Worm (Caenorhabditis elegans) whole organism, L2 larva: ENCODE measurements around the gene hot-2.
A peak's percentile ranks its signal among the peaks of the same experiment; 100 is the strongest.

Source experiments
- C34F6.9 ChIP-seq: fragments of 150-350 bp; optimal IDR thresholded peaks from 2 replicates; lab custom pipeline; 2014; ENCODE audit warnings: missing biosample characterization, missing genetic modification characterization
- F13H6.1 ChIP-seq: sonication (generic microtip); optimal IDR thresholded peaks from 2 replicates; lab custom pipeline; 2016; ENCODE audit warnings: missing genetic modification characterization, missing compliant biosample characterization
- R02D3.7 ChIP-seq: fragments of 150-350 bp; optimal IDR thresholded peaks from 2 replicates; lab custom pipeline; 2014; ENCODE audit warnings: missing biosample characterization, missing genetic modification characterization
- Y55F3AM.14 ChIP-seq: fragments of 200-800 bp; sonication (Bioruptor generic); optimal IDR thresholded peaks from 2 replicates; lab custom pipeline; 2018; ENCODE audit warnings: mild to moderate bottlenecking, missing genetic modification characterization, missing compliant biosample characterization
- ZK546.5 ChIP-seq: sonication (generic microtip); optimal IDR thresholded peaks from 2 replicates; lab custom pipeline; 2017; ENCODE audit warnings: missing biosample characterization, missing genetic modification characterization
- alr-1 ChIP-seq: fragments of 150-350 bp; optimal IDR thresholded peaks from 2 replicates; lab custom pipeline; 2014; ENCODE audit warnings: missing biosample characterization, missing genetic modification characterization
- aly-2 ChIP-seq: fragments of 150-350 bp; optimal IDR thresholded peaks from 2 replicates; lab custom pipeline; 2014; ENCODE audit warnings: missing biosample characterization, missing genetic modification characterization
- ama-1 ChIP-seq: fragments of 150-350 bp; optimal IDR thresholded peaks from 2 replicates; lab custom pipeline; 2018; ENCODE audit warnings: inconsistent platforms
- blmp-1 ChIP-seq: sonication (generic microtip); optimal IDR thresholded peaks from 2 replicates; lab custom pipeline; 2017; ENCODE audit warnings: missing genetic modification characterization, mild to moderate bottlenecking, missing compliant biosample characterization, antibody characterized with exemption, moderate library complexity; ENCODE audit not compliant: insufficient read depth
- ceh-16 ChIP-seq: fragments of 150-350 bp; optimal IDR thresholded peaks from 2 replicates; lab custom pipeline; 2014; ENCODE audit warnings: missing biosample characterization, missing genetic modification characterization
- ceh-82 ChIP-seq: fragments of 150-350 bp; optimal IDR thresholded peaks from 2 replicates; lab custom pipeline; 2014; ENCODE audit warnings: missing biosample characterization, missing genetic modification characterization
- crh-2 ChIP-seq: sonication (generic microtip); optimal IDR thresholded peaks from 2 replicates; lab custom pipeline; 2017; ENCODE audit warnings: missing biosample characterization, missing genetic modification characterization
- dmd-4 ChIP-seq: sonication (generic microtip); optimal IDR thresholded peaks from 2 replicates; lab custom pipeline; 2017; ENCODE audit warnings: missing biosample characterization, missing genetic modification characterization
- egl-27 ChIP-seq: sonication (generic microtip); optimal IDR thresholded peaks from 3 replicates; lab custom pipeline; 2017; ENCODE audit warnings: missing biosample characterization, missing genetic modification reagents, missing genetic modification characterization
- elt-1 ChIP-seq: fragments of 150-350 bp; optimal IDR thresholded peaks from 2 replicates; lab custom pipeline; 2014; ENCODE audit warnings: missing biosample characterization, missing genetic modification characterization
- elt-3 ChIP-seq: sonication (generic microtip); optimal IDR thresholded peaks from 2 replicates; lab custom pipeline; 2017; ENCODE audit warnings: missing biosample characterization, missing genetic modification characterization
- fos-1 ChIP-seq: fragments of 150-350 bp; optimal IDR thresholded peaks from 2 replicates; lab custom pipeline; 2014; ENCODE audit warnings: missing biosample characterization, missing genetic modification characterization
- gmeb-1 ChIP-seq: fragments of 150-350 bp; optimal IDR thresholded peaks from 2 replicates; lab custom pipeline; 2014; ENCODE audit warnings: missing biosample characterization, missing genetic modification characterization
- lin-11 ChIP-seq: fragments of 150-350 bp; sonication (generic microtip); optimal IDR thresholded peaks from 2 replicates; lab custom pipeline; 2014; ENCODE audit warnings: missing biosample characterization, missing genetic modification characterization, inconsistent platforms, mixed read lengths
- lin-13 ChIP-seq: fragments of 150-350 bp; optimal IDR thresholded peaks from 2 replicates; lab custom pipeline; 2014; ENCODE audit warnings: missing biosample characterization, missing genetic modification reagents, missing genetic modification characterization
- lin-39 ChIP-seq: fragments of 150-350 bp; optimal IDR thresholded peaks from 2 replicates; lab custom pipeline; 2014; ENCODE audit warnings: missing biosample characterization, missing genetic modification reagents, missing genetic modification characterization
- lsy-2 ChIP-seq, 2 experiments: fragments of 150-350 bp in 1 of 2; sonication (generic microtip) in 1 of 2; optimal IDR thresholded peaks; 2 replicates each; lab custom pipeline; 2014 to 2017; ENCODE audit warnings: missing biosample characterization in 2 of 2, missing genetic modification characterization in 2 of 2
- mab-5 ChIP-seq: fragments of 150-350 bp; optimal IDR thresholded peaks from 2 replicates; lab custom pipeline; 2014; ENCODE audit warnings: missing biosample characterization, missing genetic modification characterization
- mbf-1 ChIP-seq: sonication (generic microtip); optimal IDR thresholded peaks from 2 replicates; lab custom pipeline; 2017; ENCODE audit warnings: missing biosample characterization, missing genetic modification characterization
- mdl-1 ChIP-seq, 2 experiments: fragments of 150-350 bp in 1 of 2; sonication (generic microtip) in 1 of 2; optimal IDR thresholded peaks; 2 replicates each; lab custom pipeline; 2017; ENCODE audit warnings: missing biosample characterization in 2 of 2, missing genetic modification characterization in 2 of 2
- nhr-10 ChIP-seq: sonication (generic microtip); optimal IDR thresholded peaks from 2 replicates; lab custom pipeline; 2017; ENCODE audit warnings: missing biosample characterization, missing genetic modification characterization
- nhr-11 ChIP-seq: fragments of 150-350 bp; optimal IDR thresholded peaks from 2 replicates; lab custom pipeline; 2014; ENCODE audit warnings: missing biosample characterization, missing genetic modification characterization
- nhr-12 ChIP-seq: fragments of 150-350 bp; optimal IDR thresholded peaks from 2 replicates; lab custom pipeline; 2014; ENCODE audit warnings: missing biosample characterization, missing genetic modification characterization
- nhr-129 ChIP-seq: fragments of 150-350 bp; optimal IDR thresholded peaks from 2 replicates; lab custom pipeline; 2014; ENCODE audit warnings: missing biosample characterization, missing genetic modification characterization
- nhr-21 ChIP-seq: fragments of 150-350 bp; optimal IDR thresholded peaks from 2 replicates; lab custom pipeline; 2014; ENCODE audit warnings: missing biosample characterization, missing genetic modification characterization
- nhr-23 ChIP-seq: fragments of 150-350 bp; optimal IDR thresholded peaks from 2 replicates; lab custom pipeline; 2014; ENCODE audit warnings: missing biosample characterization, missing genetic modification reagents, missing genetic modification characterization
- nhr-237 ChIP-seq: fragments of 150-350 bp; optimal IDR thresholded peaks from 2 replicates; lab custom pipeline; 2014; ENCODE audit warnings: missing biosample characterization, missing genetic modification characterization
- nhr-25 ChIP-seq: fragments of 150-350 bp; sonication (generic microtip); optimal IDR thresholded peaks from 3 replicates; lab custom pipeline; 2014; ENCODE audit warnings: missing biosample characterization, missing genetic modification characterization
- nhr-6 ChIP-seq: fragments of 150-350 bp; optimal IDR thresholded peaks from 2 replicates; lab custom pipeline; 2014; ENCODE audit warnings: missing biosample characterization, missing genetic modification characterization
- nhr-77 ChIP-seq: fragments of 150-350 bp; optimal IDR thresholded peaks from 2 replicates; lab custom pipeline; 2014; ENCODE audit warnings: missing biosample characterization, missing genetic modification characterization
- peb-1 ChIP-seq: fragments of 150-350 bp; optimal IDR thresholded peaks from 2 replicates; lab custom pipeline; 2014; ENCODE audit warnings: missing biosample characterization, missing genetic modification characterization
- sem-4 ChIP-seq: fragments of 150-350 bp; optimal IDR thresholded peaks from 2 replicates; lab custom pipeline; 2014; ENCODE audit warnings: missing biosample characterization, missing genetic modification reagents, missing genetic modification characterization
- skn-1 ChIP-seq: sonication (generic microtip); optimal IDR thresholded peaks from 2 replicates; lab custom pipeline; 2017; ENCODE audit warnings: missing biosample characterization, missing genetic modification characterization
- sma-3 ChIP-seq: sonication (generic microtip); optimal IDR thresholded peaks from 2 replicates; lab custom pipeline; 2016; ENCODE audit warnings: missing genetic modification reagents, missing genetic modification characterization, missing compliant biosample characterization
- sma-9 ChIP-seq, 2 experiments: fragments of 150-350 bp in 1 of 2; sonication (generic microtip) in 1 of 2; optimal IDR thresholded peaks; 2 replicates each; lab custom pipeline; 2014 to 2016; ENCODE audit warnings: missing genetic modification characterization in 2 of 2, mild to moderate bottlenecking in 1 of 2, missing biosample characterization in 1 of 2, missing compliant biosample characterization in 1 of 2, missing genetic modification reagents in 1 of 2, moderate library complexity in 1 of 2
- snpc-4 ChIP-seq: fragments of 150-350 bp; optimal IDR thresholded peaks from 2 replicates; lab custom pipeline; 2014; ENCODE audit warnings: missing biosample characterization, missing genetic modification characterization
- unc-39 ChIP-seq: fragments of 150-350 bp; optimal IDR thresholded peaks from 2 replicates; lab custom pipeline; 2014; ENCODE audit warnings: missing biosample characterization, missing genetic modification characterization
- unc-55 ChIP-seq: fragments of 150-350 bp; sonication (generic microtip); optimal IDR thresholded peaks from 3 replicates; lab custom pipeline; 2014; ENCODE audit warnings: missing biosample characterization, missing genetic modification reagents, missing genetic modification characterization
- unc-62 ChIP-seq: fragments of 150-350 bp; optimal IDR thresholded peaks from 2 replicates; lab custom pipeline; 2014; ENCODE audit warnings: missing biosample characterization, missing genetic modification reagents, missing genetic modification characterization
- zag-1 ChIP-seq: fragments of 150-350 bp; optimal IDR thresholded peaks from 2 replicates; lab custom pipeline; 2014; ENCODE audit warnings: missing biosample characterization, missing genetic modification characterization
- ztf-1 ChIP-seq: fragments of 200-800 bp; sonication (Bioruptor generic); conservative IDR thresholded peaks from 2 replicates; pipeline ENCODE4 v1.3.6; 2022; ENCODE audit warnings: missing genetic modification characterization, missing compliant biosample characterization
- ztf-11 ChIP-seq: sonication (generic microtip); optimal IDR thresholded peaks from 2 replicates; lab custom pipeline; 2017; ENCODE audit warnings: missing biosample characterization, missing genetic modification characterization
- ztf-4 ChIP-seq: fragments of 150-350 bp; optimal IDR thresholded peaks from 2 replicates; lab custom pipeline; 2014; ENCODE audit warnings: missing biosample characterization, missing genetic modification characterization

hot-2 gene

DNA sequence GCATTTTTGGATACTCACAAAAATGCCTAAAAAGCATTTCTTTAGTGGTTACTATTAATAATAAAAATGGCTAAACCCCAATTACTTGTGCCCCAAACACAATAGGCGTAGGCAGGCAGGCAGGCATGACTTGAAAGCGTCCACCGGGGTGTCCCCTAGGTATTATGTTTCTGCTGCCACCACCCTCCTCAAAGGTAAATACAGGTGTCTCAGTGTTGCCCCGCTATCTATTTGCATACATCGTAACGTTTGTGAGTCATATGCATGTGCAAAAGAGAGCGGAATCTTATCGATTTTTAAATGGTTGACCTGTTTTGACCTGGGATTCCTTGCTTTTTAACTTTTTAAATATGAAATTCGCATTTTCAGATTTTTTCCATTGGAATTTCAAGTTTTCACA lies 21.3 kb upstream of the hot-2 start:
- no peak for TF ChIP-seq nhr-6
- no peak for TF ChIP-seq nhr-12 (tag; lab: Kevin White, UChicago)
- TF ChIP-seq dmd-4 (tag; lab: Kevin White, UChicago), result no peak
- TF ChIP-seq fos-1 (tag; lab: Kevin White, UChicago), result peak; percentile 68
- TF ChIP-seq egl-27 (tag; lab: Kevin White, UChicago), result no peak
- TF ChIP-seq F13H6.1 (tag; lab: Kevin White, UChicago), result no peak
- no peak for TF ChIP-seq lin-39 (tag; lab: Kevin White, UChicago)

DNA sequence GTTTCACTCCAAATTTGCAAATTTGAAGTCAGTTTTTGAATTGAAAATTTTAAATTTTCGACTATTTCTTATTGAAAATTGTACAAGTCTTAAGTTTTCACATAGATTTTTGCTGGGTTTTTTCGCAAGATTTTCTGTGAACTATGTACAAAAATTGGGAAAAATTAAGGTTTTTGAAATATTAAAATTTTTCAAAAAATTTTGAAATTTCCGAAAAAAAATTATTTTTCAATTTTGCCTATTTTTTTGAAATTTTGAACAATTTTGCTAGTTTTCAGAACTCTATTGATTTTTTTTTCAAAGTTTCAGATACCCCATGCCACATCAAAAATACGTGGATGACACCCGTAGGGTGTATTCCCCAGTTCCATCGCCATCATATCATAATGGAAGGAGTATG lies 20.8 kb upstream of the hot-2 start, which contains the start of gene tsp-13:
Gene tsp-13, plus strand, starts transcription at position 301 of the 400 bp plus-strand sequence.
- TF ChIP-seq nhr-11 (no peak), nhr-10 (tag; lab: Kevin White, UChicago) (no peak), lin-39 (tag; lab: Kevin White, UChicago) (no peak), nhr-129 (tag; lab: Kevin White, UChicago) (no peak), elt-1 (no peak)

ce11 chrV:19158664-19159063 lies 15.9 kb upstream of the hot-2 start, which contains the start of gene Y39B6A.5:
Gene Y39B6A.5 (minus strand): TSS chrV:19158877.
- no peak for TF ChIP-seq ama-1 (lab: Kevin White, UChicago)
- no peak for TF ChIP-seq nhr-10 (tag; lab: Kevin White, UChicago)
- TF ChIP-seq nhr-77, result no peak
- TF ChIP-seq ztf-11, result no peak
- TF ChIP-seq nhr-21 (tag; lab: Kevin White, UChicago), result no peak
- TF ChIP-seq ztf-4 (tag; lab: Kevin White, UChicago), result no peak
- TF ChIP-seq ceh-16 (tag; lab: Kevin White, UChicago), result no peak
- no peak for TF ChIP-seq mbf-1 (tag; lab: Kevin White, UChicago)
- TF ChIP-seq crh-2 (tag; lab: Kevin White, UChicago), result peak; percentile 99
- TF ChIP-seq nhr-23 (tag; lab: Kevin White, UChicago), result no peak
- no peak for TF ChIP-seq sem-4 (tag; lab: Kevin White, UChicago)
- no peak for TF ChIP-seq nhr-25 (tag; lab: Kevin White, UChicago)
- TF ChIP-seq lin-39 (tag; lab: Kevin White, UChicago), result no peak
- peak in 1 of 2 experiments; percentile 42 for TF ChIP-seq lsy-2 (tag; optimal IDR thresholded peaks at IDR 0.05; lab: Kevin White, UChicago)
- peak; percentile 74 for TF ChIP-seq F13H6.1 (tag; lab: Kevin White, UChicago)
- TF ChIP-seq sma-9 (GFP tag; optimal IDR thresholded peaks at IDR 0.05; lab: Kevin White, UChicago), result no peak
- no peak for TF ChIP-seq sma-9 (tag; optimal IDR thresholded peaks at IDR 0.05; lab: Kevin White, UChicago)
- no peak for TF ChIP-seq nhr-12 (tag; lab: Kevin White, UChicago)
- TF ChIP-seq unc-55 (GFP tag; lab: Kevin White, UChicago), result peak; percentile 12
- no peak for TF ChIP-seq ZK546.5 (tag; lab: Kevin White, UChicago)
- TF ChIP-seq gmeb-1 (tag; lab: Kevin White, UChicago), result peak; percentile 77
- no peak for TF ChIP-seq R02D3.7 (tag; lab: Kevin White, UChicago)
- no peak for TF ChIP-seq nhr-6
- peak; percentile 16 for TF ChIP-seq lin-13
- TF ChIP-seq elt-1, result no peak
- no peak for TF ChIP-seq elt-3 (tag; lab: Kevin White, UChicago)
- no peak for TF ChIP-seq lin-11 (tag; lab: Kevin White, UChicago)
- TF ChIP-seq nhr-237, result no peak
- TF ChIP-seq mdl-1 (tag; optimal IDR thresholded peaks at IDR 0.05; lab: Kevin White, UChicago), result peak in 1 of 2 experiments; percentile 13
- TF ChIP-seq nhr-11, result no peak
- no peak for TF ChIP-seq unc-39 (tag; lab: Kevin White, UChicago)
- peak; percentile 98 for TF ChIP-seq fos-1 (tag; lab: Kevin White, UChicago)
- no peak for TF ChIP-seq unc-62 (GFP tag; lab: Kevin White, UChicago)
- TF ChIP-seq zag-1 (tag; lab: Kevin White, UChicago), result no peak
- TF ChIP-seq mab-5 (tag; lab: Kevin White, UChicago), result no peak
- no peak for TF ChIP-seq aly-2 (tag; lab: Kevin White, UChicago)
- TF ChIP-seq skn-1, result no peak
- no peak for TF ChIP-seq ztf-1 (GFP tag; lab: Robert Waterston, UW)
- no peak for TF ChIP-seq blmp-1
- no peak for TF ChIP-seq C34F6.9 (tag; lab: Kevin White, UChicago)
- peak; percentile 72 for TF ChIP-seq sma-3 (GFP tag; lab: Kevin White, UChicago)
- no peak for TF ChIP-seq snpc-4 (tag; lab: Kevin White, UChicago)
- TF ChIP-seq Y55F3AM.14 (GFP tag; lab: Kevin White, UChicago), result no peak
- no peak for TF ChIP-seq ceh-82 (tag; lab: Kevin White, UChicago)
- TF ChIP-seq nhr-129 (tag; lab: Kevin White, UChicago), result peak; percentile 58
- TF ChIP-seq alr-1 (tag; lab: Kevin White, UChicago), result no peak
- no peak for TF ChIP-seq peb-1
- TF ChIP-seq egl-27 (tag; lab: Kevin White, UChicago), result no peak
- no peak for TF ChIP-seq dmd-4 (tag; lab: Kevin White, UChicago)
